Worm (Caenorhabditis elegans) whole organism, mixed stage, embryonic: ENCODE data around the gene lgc-16.

Source experiments
- M03D4.4 ChIP-seq: sonication (generic microtip); optimal IDR thresholded peaks from 2 replicates; lab custom pipeline; 2017; ENCODE audit warnings: mild to moderate bottlenecking, missing genetic modification characterization, missing compliant biosample characterization
- bed-3 ChIP-seq: fragments of 200-800 bp; sonication (Bioruptor generic); optimal IDR thresholded peaks from 3 replicates; lab custom pipeline; 2018; ENCODE audit warnings: mild to moderate bottlenecking, missing genetic modification characterization, moderate library complexity, missing compliant biosample characterization
- ceh-39 ChIP-seq: fragments of 150-350 bp; optimal IDR thresholded peaks from 2 replicates; lab custom pipeline; 2014; ENCODE audit warnings: missing biosample characterization, missing genetic modification characterization
- ceh-43 ChIP-seq: fragments of 200-800 bp; sonication (Bioruptor generic); optimal IDR thresholded peaks from 2 replicates; lab custom pipeline; 2018; ENCODE audit warnings: mild to moderate bottlenecking, missing genetic modification characterization, moderate library complexity, missing compliant biosample characterization
- ceh-83 ChIP-seq: fragments of 200-800 bp; sonication (Bioruptor generic); optimal IDR thresholded peaks from 2 replicates; lab custom pipeline; 2018; ENCODE audit warnings: mild to moderate bottlenecking, missing genetic modification characterization, missing compliant biosample characterization
- ces-1 ChIP-seq: fragments of 150-350 bp; optimal IDR thresholded peaks from 2 replicates; lab custom pipeline; 2014; ENCODE audit warnings: missing biosample characterization, missing genetic modification reagents, missing genetic modification characterization
- cnd-1 ChIP-seq: fragments of 200-800 bp; sonication (Bioruptor generic); optimal IDR thresholded peaks from 2 replicates; lab custom pipeline; 2018; ENCODE audit warnings: mild to moderate bottlenecking, missing genetic modification characterization, missing compliant biosample characterization
- drap-1 ChIP-seq: fragments of 200-800 bp; sonication (Bioruptor generic); optimal IDR thresholded peaks from 3 replicates; lab custom pipeline; 2018; ENCODE audit warnings: mild to moderate bottlenecking, missing genetic modification characterization, missing compliant biosample characterization
- elt-3 ChIP-seq: fragments of 150-350 bp; optimal IDR thresholded peaks from 2 replicates; lab custom pipeline; 2014; ENCODE audit warnings: missing biosample characterization, missing genetic modification characterization
- flh-1 ChIP-seq: fragments of 200-800 bp; sonication (Bioruptor generic); optimal IDR thresholded peaks from 2 replicates; lab custom pipeline; 2018; ENCODE audit warnings: mild to moderate bottlenecking, missing genetic modification characterization, moderate library complexity, missing compliant biosample characterization
- ham-2 ChIP-seq: fragments of 200-800 bp; sonication (Bioruptor generic); optimal IDR thresholded peaks from 2 replicates; lab custom pipeline; 2018; ENCODE audit warnings: mild to moderate bottlenecking, missing genetic modification characterization, missing compliant biosample characterization
- hlh-1 ChIP-seq: fragments of 150-350 bp; optimal IDR thresholded peaks from 2 replicates; lab custom pipeline; 2014; ENCODE audit warnings: missing biosample characterization, missing genetic modification reagents, missing genetic modification characterization
- lin-13 ChIP-seq: fragments of 150-350 bp; optimal IDR thresholded peaks from 2 replicates; lab custom pipeline; 2014; ENCODE audit warnings: missing biosample characterization, missing genetic modification characterization
- lin-32 ChIP-seq: fragments of 200-800 bp; sonication (Bioruptor generic); optimal IDR thresholded peaks from 2 replicates; lab custom pipeline; 2018; ENCODE audit warnings: mild to moderate bottlenecking, missing genetic modification characterization, missing compliant biosample characterization
- lsy-2 ChIP-seq: fragments of 150-350 bp; optimal IDR thresholded peaks from 2 replicates; lab custom pipeline; 2014; ENCODE audit warnings: missing biosample characterization, missing genetic modification characterization
- mab-5 ChIP-seq: fragments of 150-350 bp; optimal IDR thresholded peaks from 2 replicates; lab custom pipeline; 2014; ENCODE audit warnings: missing biosample characterization, missing genetic modification characterization
- mep-1 ChIP-seq: fragments of 150-350 bp; optimal IDR thresholded peaks from 2 replicates; lab custom pipeline; 2017; ENCODE audit warnings: missing biosample characterization, missing genetic modification reagents, missing genetic modification characterization, inconsistent platforms
- mls-2 ChIP-seq: sonication (generic microtip); optimal IDR thresholded peaks from 2 replicates; lab custom pipeline; 2016; ENCODE audit warnings: mild to moderate bottlenecking, missing genetic modification characterization, moderate library complexity, missing compliant biosample characterization
- nhr-12 ChIP-seq: fragments of 150-350 bp; optimal IDR thresholded peaks from 2 replicates; lab custom pipeline; 2014; ENCODE audit warnings: missing biosample characterization, missing genetic modification characterization
- nhr-2 ChIP-seq: fragments of 150-350 bp; optimal IDR thresholded peaks from 2 replicates; lab custom pipeline; 2014; ENCODE audit warnings: missing biosample characterization, missing genetic modification characterization
- nhr-237 ChIP-seq: fragments of 150-350 bp; optimal IDR thresholded peaks from 2 replicates; lab custom pipeline; 2014; ENCODE audit warnings: missing biosample characterization, missing genetic modification characterization
- nhr-28 ChIP-seq: fragments of 150-350 bp; optimal IDR thresholded peaks from 2 replicates; lab custom pipeline; 2014; ENCODE audit warnings: missing biosample characterization, missing genetic modification characterization
- nhr-76 ChIP-seq: sonication (generic microtip); optimal IDR thresholded peaks from 2 replicates; lab custom pipeline; 2017; ENCODE audit warnings: missing biosample characterization, missing genetic modification characterization
- pha-4 ChIP-seq: fragments of 150-350 bp; optimal IDR thresholded peaks from 2 replicates; lab custom pipeline; 2018; ENCODE audit warnings: missing biosample characterization, missing genetic modification reagents, missing genetic modification characterization
- sem-2 ChIP-seq: fragments of 200-800 bp; sonication (Bioruptor generic); optimal IDR thresholded peaks from 2 replicates; lab custom pipeline; 2018; ENCODE audit warnings: mild to moderate bottlenecking, missing genetic modification characterization, missing compliant biosample characterization
- snpc-4 ChIP-seq: fragments of 150-350 bp; optimal IDR thresholded peaks from 2 replicates; lab custom pipeline; 2014; ENCODE audit warnings: missing biosample characterization, missing genetic modification characterization
- sptf-1 ChIP-seq: sonication (generic microtip); optimal IDR thresholded peaks from 2 replicates; lab custom pipeline; 2017; ENCODE audit warnings: mild to moderate bottlenecking, missing genetic modification characterization, moderate library complexity, missing compliant biosample characterization
- tbx-8 ChIP-seq: fragments of 200-800 bp; sonication (Bioruptor generic); optimal IDR thresholded peaks from 2 replicates; lab custom pipeline; 2018; ENCODE audit warnings: mild to moderate bottlenecking, missing genetic modification characterization, moderate library complexity, missing compliant biosample characterization
- unc-120 ChIP-seq: sonication (generic microtip); optimal IDR thresholded peaks from 2 replicates; lab custom pipeline; 2017; ENCODE audit warnings: missing genetic modification characterization, missing compliant biosample characterization; ENCODE audit not compliant: poor library complexity, severe bottlenecking
- unc-39 ChIP-seq: fragments of 150-350 bp; optimal IDR thresholded peaks from 2 replicates; lab custom pipeline; 2014; ENCODE audit warnings: missing biosample characterization, missing genetic modification characterization
- unc-62 ChIP-seq: fragments of 150-350 bp; optimal IDR thresholded peaks from 2 replicates; lab custom pipeline; 2014; ENCODE audit warnings: missing biosample characterization, missing genetic modification reagents, missing genetic modification characterization
- zip-8 ChIP-seq: fragments of 150-350 bp; optimal IDR thresholded peaks from 2 replicates; lab custom pipeline; 2014; ENCODE audit warnings: missing biosample characterization, missing genetic modification characterization
- ztf-11 ChIP-seq: fragments of 150-350 bp; optimal IDR thresholded peaks from 2 replicates; lab custom pipeline; 2014; ENCODE audit warnings: missing biosample characterization, missing genetic modification characterization

lgc-16 gene

ce11 chrX:12154055-12154898, 35.8 kb downstream of the lgc-16 start, which contains the start of gene mfsd-11:
Gene mfsd-11 (minus strand): TSS chrX:12154105.
- TF ChIP-seq snpc-4 (tag; lab: Kevin White, UChicago) (no peak), unc-62 (GFP tag; lab: Kevin White, UChicago) (no peak), nhr-76 (tag; lab: Kevin White, UChicago) (no peak), sptf-1 (no peak), flh-1 (GFP tag; lab: Kevin White, UChicago) (no peak), ceh-43 (GFP tag; lab: Kevin White, UChicago) (no peak), mep-1 (tag; lab: Kevin White, UChicago) (no peak), lin-32 (GFP tag; lab: Kevin White, UChicago) (no peak), mab-5 (tag; lab: Kevin White, UChicago) (no peak), zip-8 (tag; lab: Kevin White, UChicago) (no peak), drap-1 (GFP tag; lab: Kevin White, UChicago) (no peak), ztf-11 (no peak), mls-2 (tag; lab: Kevin White, UChicago) (no peak), nhr-28 (tag; lab: Kevin White, UChicago) (no peak), elt-3 (no peak)
- TF ChIP-seq, all 35 proteins: peak for 0

DNA sequence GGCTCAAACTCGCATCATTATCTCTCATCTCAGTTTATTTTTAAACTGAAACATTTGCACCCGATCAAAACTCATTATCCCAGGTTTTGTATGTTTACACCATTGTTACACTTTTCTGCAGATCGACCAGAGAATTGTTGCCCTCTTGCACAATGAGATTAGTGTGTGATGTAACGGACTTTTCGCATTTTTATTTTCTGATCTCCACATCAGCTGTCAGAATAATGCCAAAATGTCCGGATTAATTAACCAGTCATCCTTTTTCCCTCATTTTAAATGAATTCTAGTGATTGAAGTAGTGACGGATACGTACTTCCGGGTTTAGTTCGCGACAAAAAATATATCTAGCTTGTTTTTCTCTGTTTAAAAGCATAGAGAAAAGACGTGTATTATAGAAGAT, 40.2 kb downstream of the lgc-16 start:
- no peak for TF ChIP-seq elt-3
- TF ChIP-seq ceh-83 (GFP tag; lab: Kevin White, UChicago), result no peak
- no peak for TF ChIP-seq nhr-237 (tag; lab: Kevin White, UChicago)
- peak; percentile 39 for TF ChIP-seq unc-120 (tag; lab: Kevin White, UChicago)
- TF ChIP-seq ham-2 (GFP tag; lab: Kevin White, UChicago), result no peak
- TF ChIP-seq nhr-2, result no peak
- TF ChIP-seq unc-39, result no peak
- TF ChIP-seq lin-13 (tag; lab: Kevin White, UChicago), result no peak
- TF ChIP-seq ceh-39 (tag; lab: Kevin White, UChicago), result no peak
- TF ChIP-seq mls-2 (tag; lab: Kevin White, UChicago), result no peak
- no peak for TF ChIP-seq nhr-76 (tag; lab: Kevin White, UChicago)
- TF ChIP-seq drap-1 (GFP tag; lab: Kevin White, UChicago), result no peak
- TF ChIP-seq lin-32 (GFP tag; lab: Kevin White, UChicago), result no peak
- no peak for TF ChIP-seq tbx-8 (GFP tag; lab: Kevin White, UChicago)
- no peak for TF ChIP-seq ces-1 (GFP tag; lab: Kevin White, UChicago)
- TF ChIP-seq unc-62 (GFP tag; lab: Kevin White, UChicago), result peak; percentile 85
- TF ChIP-seq mab-5 (tag; lab: Kevin White, UChicago), result no peak
- TF ChIP-seq hlh-1 (tag; lab: Kevin White, UChicago), result peak; percentile 70
- no peak for TF ChIP-seq sem-2 (GFP tag; lab: Kevin White, UChicago)
- TF ChIP-seq bed-3 (GFP tag; lab: Kevin White, UChicago), result no peak

DNA sequence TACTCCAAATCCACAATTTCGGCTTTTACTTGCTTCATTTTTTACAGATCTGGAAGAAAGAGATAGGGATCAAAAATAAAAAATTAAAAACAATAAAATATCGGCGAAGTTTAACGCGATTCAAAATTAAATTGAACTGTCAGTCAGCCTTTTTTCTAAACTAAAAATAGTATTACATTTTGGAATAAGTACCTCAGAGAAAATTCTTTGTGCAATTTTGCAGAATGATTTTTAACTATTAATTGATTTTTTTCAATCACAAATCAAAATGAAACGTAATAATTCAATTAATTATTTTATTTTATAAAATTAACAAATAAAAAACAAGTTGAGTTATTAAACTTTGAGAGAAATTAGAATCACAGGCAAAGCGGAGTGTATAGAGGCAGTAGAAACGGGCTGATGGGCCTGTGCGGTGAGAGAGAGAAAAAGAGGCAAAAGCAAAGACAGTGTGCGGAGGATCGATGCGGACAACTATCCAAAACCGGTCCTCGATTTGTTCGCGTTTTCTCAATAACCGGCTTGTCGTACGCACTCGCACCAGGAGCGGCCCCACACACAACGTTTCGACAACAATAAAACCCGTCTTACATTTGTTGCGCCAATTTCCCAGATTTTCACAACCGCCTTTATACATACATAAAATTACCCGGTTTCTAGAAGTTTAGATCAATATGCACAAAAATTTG, 41.7 kb downstream of the lgc-16 start, which contains the start of gene F57G12.2:
F57G12.2 (minus strand) TSS at position 51 of the 689 bp plus-strand sequence.
- no peak for TF ChIP-seq ceh-83 (GFP tag; lab: Kevin White, UChicago)
- TF ChIP-seq pha-4 (tag; lab: Kevin White, UChicago), result peak; percentile 25

ce11 chrX:12162659-12163058, 44.2 kb downstream of the lgc-16 start:
- TF ChIP-seq unc-120 (tag; lab: Kevin White, UChicago), result no peak

- TF ChIP-seq unc-39, result no peak
- TF ChIP-seq M03D4.4, result no peak
- TF ChIP-seq mls-2 (tag; lab: Kevin White, UChicago), result no peak
- TF ChIP-seq ham-2 (GFP tag; lab: Kevin White, UChicago), result no peak
- TF ChIP-seq sptf-1, result no peak
- TF ChIP-seq pha-4 (tag; lab: Kevin White, UChicago), result no peak
- no peak for TF ChIP-seq nhr-237 (tag; lab: Kevin White, UChicago)
- no peak for TF ChIP-seq cnd-1
- TF ChIP-seq unc-62 (GFP tag; lab: Kevin White, UChicago), result no peak
- TF ChIP-seq ztf-11, result no peak
- no peak for TF ChIP-seq zip-8 (tag; lab: Kevin White, UChicago)
- no peak for TF ChIP-seq ces-1 (GFP tag; lab: Kevin White, UChicago)
- no peak for TF ChIP-seq flh-1 (GFP tag; lab: Kevin White, UChicago)
- TF ChIP-seq lsy-2 (tag; lab: Kevin White, UChicago), result no peak
- no peak for TF ChIP-seq nhr-2
- no peak for TF ChIP-seq mab-5 (tag; lab: Kevin White, UChicago)
- TF ChIP-seq ceh-39 (tag; lab: Kevin White, UChicago), result no peak
- no peak for TF ChIP-seq nhr-12 (tag; lab: Kevin White, UChicago)
- no peak for TF ChIP-seq nhr-76 (tag; lab: Kevin White, UChicago)
- TF ChIP-seq, all 35 proteins: peak for 0
Observed at ce11 chrX:12164047-12164446, 45.6 kb downstream of the lgc-16 start.
